Fruit fly (Drosophila melanogaster) whole organism, prepupa: Measurements from ENCODE around the gene Pvr.

Source experiments
- Blimp-1 ChIP-seq: fragments of 200-800 bp; sonication (Bioruptor generic); optimal IDR thresholded peaks from 3 replicates; lab custom pipeline; 2017; ENCODE audit warnings: missing biosample characterization, missing genetic modification characterization, mild to moderate bottlenecking, moderate library complexity, missing genetic modification reagents
- CG10631 ChIP-seq: fragments of 200-800 bp; sonication (Bioruptor generic); optimal IDR thresholded peaks from 2 replicates; lab custom pipeline; 2016; ENCODE audit warnings: missing biosample characterization, missing genetic modification characterization
- CG10669 ChIP-seq: fragments of 200-800 bp; sonication (Bioruptor generic); optimal IDR thresholded peaks from 3 replicates; lab custom pipeline; 2018; ENCODE audit warnings: missing biosample characterization, mild to moderate bottlenecking, missing genetic modification characterization, moderate library complexity
- CG11294 ChIP-seq: fragments of 200-800 bp; sonication (Bioruptor generic); IDR thresholded peaks from 2 replicates; pipeline ENCODE4 v1.3.6; 2022; ENCODE audit warnings: missing biosample characterization, missing genetic modification characterization
- CG11902 ChIP-seq: fragments of 200-800 bp; sonication (Bioruptor generic); optimal IDR thresholded peaks from 3 replicates; lab custom pipeline; 2016; ENCODE audit warnings: missing biosample characterization, missing genetic modification characterization
- CG15336 ChIP-seq: fragments of 200-800 bp; sonication (Bioruptor generic); IDR thresholded peaks from 2 replicates; pipeline ENCODE4 v1.3.6; 2022; ENCODE audit warnings: missing biosample characterization, missing genetic modification characterization
- CG1621 ChIP-seq: fragments of 200-800 bp; sonication (Bioruptor generic); optimal IDR thresholded peaks from 3 replicates; lab custom pipeline; 2018; ENCODE audit warnings: missing biosample characterization, mild to moderate bottlenecking, missing genetic modification characterization
- CG16779 ChIP-seq: fragments of 200-800 bp; sonication (Bioruptor generic); optimal IDR thresholded peaks from 3 replicates; lab custom pipeline; 2017; ENCODE audit warnings: missing biosample characterization, mild to moderate bottlenecking, missing genetic modification characterization
- CG3032 ChIP-seq: fragments of 200-800 bp; optimal IDR thresholded peaks from 2 replicates; lab custom pipeline; 2019; ENCODE audit warnings: missing biosample characterization, mild to moderate bottlenecking, missing genetic modification characterization, moderate library complexity
- CG31627 ChIP-seq: fragments of 200-800 bp; sonication (Bioruptor generic); optimal IDR thresholded peaks from 3 replicates; lab custom pipeline; 2016; ENCODE audit warnings: missing biosample characterization, missing genetic modification characterization
- CG34406 ChIP-seq: fragments of 200-800 bp; sonication (Bioruptor generic); optimal IDR thresholded peaks from 3 replicates; lab custom pipeline; 2016; ENCODE audit warnings: missing biosample characterization, missing genetic modification characterization
- CG3919 ChIP-seq: fragments of 200-800 bp; sonication (Bioruptor generic); optimal IDR thresholded peaks from 3 replicates; lab custom pipeline; 2016; ENCODE audit warnings: missing biosample characterization, missing genetic modification characterization
- CG4318 ChIP-seq: fragments of 200-800 bp; sonication (Bioruptor generic); optimal IDR thresholded peaks from 3 replicates; lab custom pipeline; 2017; ENCODE audit warnings: missing biosample characterization, mild to moderate bottlenecking, missing genetic modification characterization
- CG6163 ChIP-seq: fragments of 200-800 bp; sonication (Bioruptor generic); IDR thresholded peaks from 3 replicates; pipeline ENCODE4 v1.3.6; 2022; ENCODE audit warnings: missing biosample characterization, missing genetic modification characterization
- CG6276 ChIP-seq: fragments of 200-800 bp; sonication (Bioruptor generic); optimal IDR thresholded peaks from 2 replicates; lab custom pipeline; 2017; ENCODE audit warnings: missing biosample characterization, mild to moderate bottlenecking, missing genetic modification characterization
- CG6792 ChIP-seq: fragments of 200-800 bp; sonication (Bioruptor generic); optimal IDR thresholded peaks from 3 replicates; lab custom pipeline; 2016; ENCODE audit warnings: missing biosample characterization, missing genetic modification characterization
- CG6808 ChIP-seq: fragments of 200-800 bp; sonication (Bioruptor generic); optimal IDR thresholded peaks from 3 replicates; lab custom pipeline; 2017; ENCODE audit warnings: missing biosample characterization, missing genetic modification characterization, mild to moderate bottlenecking, moderate library complexity, missing genetic modification reagents
- CG6854 ChIP-seq: fragments of 200-800 bp; sonication (Bioruptor generic); optimal IDR thresholded peaks from 2 replicates; lab custom pipeline; 2017; ENCODE audit warnings: missing biosample characterization, mild to moderate bottlenecking, missing genetic modification characterization
- CG7368 ChIP-seq: fragments of 200-800 bp; sonication (Bioruptor generic); optimal IDR thresholded peaks from 3 replicates; lab custom pipeline; 2016; ENCODE audit warnings: missing biosample characterization, missing genetic modification characterization
- CG8119 ChIP-seq: fragments of 200-800 bp; sonication (Bioruptor generic); IDR thresholded peaks from 3 replicates; pipeline ENCODE4 v1.3.6; 2022; ENCODE audit warnings: missing biosample characterization, missing genetic modification characterization
- CG8319 ChIP-seq: fragments of 200-800 bp; sonication (Bioruptor generic); optimal IDR thresholded peaks from 3 replicates; lab custom pipeline; 2016; ENCODE audit warnings: missing biosample characterization, missing genetic modification characterization
- CG8632 ChIP-seq: fragments of 200-800 bp; sonication (Bioruptor generic); optimal IDR thresholded peaks from 3 replicates; lab custom pipeline; 2016; ENCODE audit warnings: missing biosample characterization, missing genetic modification characterization
- CG9139 ChIP-seq: fragments of 200-800 bp; sonication (Bioruptor generic); optimal IDR thresholded peaks from 3 replicates; lab custom pipeline; 2017; ENCODE audit warnings: missing biosample characterization, mild to moderate bottlenecking, missing genetic modification characterization
- Eip75B ChIP-seq: fragments of 200-800 bp; sonication (Bioruptor generic); optimal IDR thresholded peaks from 3 replicates; lab custom pipeline; 2016; ENCODE audit warnings: missing biosample characterization, missing genetic modification characterization
- Eip93F ChIP-seq: fragments of 200-800 bp; sonication (Bioruptor generic); optimal IDR thresholded peaks from 2 replicates; lab custom pipeline; 2016; ENCODE audit warnings: missing biosample characterization, mild to moderate bottlenecking, missing genetic modification characterization
- Ets96B ChIP-seq: fragments of 200-800 bp; optimal IDR thresholded peaks from 2 replicates; lab custom pipeline; 2019; ENCODE audit warnings: missing biosample characterization, mild to moderate bottlenecking, missing genetic modification characterization, moderate library complexity
- Gug ChIP-seq: fragments of 200-800 bp; sonication (Bioruptor generic); IDR thresholded peaks from 2 replicates; pipeline ENCODE4 v1.3.6; 2022; ENCODE audit warnings: missing biosample characterization, missing genetic modification characterization
- Hr39 ChIP-seq: fragments of 200-800 bp; sonication (Bioruptor generic); optimal IDR thresholded peaks from 2 replicates; lab custom pipeline; 2016; ENCODE audit warnings: missing biosample characterization, missing genetic modification characterization
- Hr4 ChIP-seq: fragments of 200-800 bp; sonication (Bioruptor generic); optimal IDR thresholded peaks from 3 replicates; lab custom pipeline; 2016; ENCODE audit warnings: missing biosample characterization, missing genetic modification characterization
- Lpt ChIP-seq: fragments of 200-800 bp; sonication (Bioruptor generic); optimal IDR thresholded peaks from 3 replicates; lab custom pipeline; 2016; ENCODE audit warnings: missing biosample characterization, missing genetic modification characterization
- Met ChIP-seq: fragments of 200-800 bp; sonication (Bioruptor generic); optimal IDR thresholded peaks from 3 replicates; lab custom pipeline; 2016; ENCODE audit warnings: missing biosample characterization, missing genetic modification characterization
- OdsH ChIP-seq: fragments of 200-800 bp; sonication (Bioruptor generic); optimal IDR thresholded peaks from 3 replicates; lab custom pipeline; 2016; ENCODE audit warnings: missing biosample characterization, missing genetic modification characterization
- Smox ChIP-seq: fragments of 200-800 bp; sonication (Bioruptor generic); optimal IDR thresholded peaks from 3 replicates; lab custom pipeline; 2016; ENCODE audit warnings: missing biosample characterization, missing genetic modification characterization
- Sox102F ChIP-seq: fragments of 200-800 bp; sonication (Bioruptor generic); optimal IDR thresholded peaks from 2 replicates; lab custom pipeline; 2016; ENCODE audit warnings: missing biosample characterization, mild to moderate bottlenecking, missing genetic modification characterization
- Sox14 ChIP-seq: fragments of 200-800 bp; sonication (Bioruptor generic); optimal IDR thresholded peaks from 3 replicates; lab custom pipeline; 2016; ENCODE audit warnings: missing biosample characterization, missing genetic modification characterization
- Sox15 ChIP-seq: fragments of 200-800 bp; sonication (Bioruptor generic); optimal IDR thresholded peaks from 3 replicates; lab custom pipeline; 2016; ENCODE audit warnings: missing biosample characterization, missing genetic modification characterization
- achi ChIP-seq: fragments of 200-800 bp; sonication (Bioruptor generic); optimal IDR thresholded peaks from 3 replicates; lab custom pipeline; 2016; ENCODE audit warnings: missing biosample characterization, missing genetic modification characterization
- dac ChIP-seq: fragments of 200-800 bp; sonication (Bioruptor generic); optimal IDR thresholded peaks from 2 replicates; lab custom pipeline; 2017; ENCODE audit warnings: missing biosample characterization, mild to moderate bottlenecking, missing genetic modification characterization
- dsx ChIP-seq: fragments of 200-800 bp; optimal IDR thresholded peaks from 3 replicates; lab custom pipeline; 2019; ENCODE audit warnings: missing biosample characterization, mild to moderate bottlenecking, missing genetic modification characterization, moderate library complexity; ENCODE audit not compliant: poor library complexity, severe bottlenecking
- eg ChIP-seq: fragments of 200-800 bp; sonication (Bioruptor generic); IDR thresholded peaks from 3 replicates; pipeline ENCODE4 v1.3.6; 2022; ENCODE audit warnings: missing biosample characterization, missing genetic modification characterization
- esn ChIP-seq: fragments of 200-800 bp; sonication (Bioruptor generic); optimal IDR thresholded peaks from 2 replicates; lab custom pipeline; 2016; ENCODE audit warnings: missing biosample characterization, mild to moderate bottlenecking, missing genetic modification characterization, moderate library complexity
- fd85E ChIP-seq: fragments of 200-800 bp; sonication (Bioruptor generic); optimal IDR thresholded peaks from 3 replicates; lab custom pipeline; 2016; ENCODE audit warnings: missing biosample characterization, missing genetic modification characterization
- fkh ChIP-seq: fragments of 200-800 bp; sonication (Bioruptor generic); optimal IDR thresholded peaks from 3 replicates; lab custom pipeline; 2017; ENCODE audit warnings: missing biosample characterization, mild to moderate bottlenecking, missing genetic modification characterization, moderate library complexity
- net ChIP-seq: fragments of 200-800 bp; sonication (Bioruptor generic); optimal IDR thresholded peaks from 3 replicates; lab custom pipeline; 2016; ENCODE audit warnings: missing biosample characterization, missing genetic modification characterization
- pdm3 ChIP-seq: fragments of 200-800 bp; sonication (Bioruptor generic); optimal IDR thresholded peaks from 3 replicates; lab custom pipeline; 2016; ENCODE audit warnings: missing biosample characterization, missing genetic modification characterization
- salr ChIP-seq, 2 experiments: fragments of 200-800 bp; sonication (Bioruptor generic); optimal IDR thresholded peaks; 3 replicates each; lab custom pipeline; 2016 to 2018; ENCODE audit warnings: missing biosample characterization in 2 of 2, missing genetic modification characterization in 2 of 2, mild to moderate bottlenecking in 1 of 2
- spab ChIP-seq: fragments of 200-800 bp; sonication (Bioruptor generic); optimal IDR thresholded peaks from 2 replicates; lab custom pipeline; 2017; ENCODE audit warnings: missing biosample characterization, mild to moderate bottlenecking, missing genetic modification characterization, missing genetic modification reagents
- ss ChIP-seq, 2 experiments: fragments of 200-800 bp; sonication (Bioruptor generic); optimal IDR thresholded peaks; 2 replicates in 1 of 2; 3 replicates in 1 of 2; lab custom pipeline; 2017 to 2018; ENCODE audit warnings: mild to moderate bottlenecking in 2 of 2, missing biosample characterization in 2 of 2, missing genetic modification characterization in 2 of 2, moderate library complexity in 1 of 2
- svp ChIP-seq: fragments of 200-800 bp; sonication (Bioruptor generic); peaks from one replicate; lab custom pipeline; 2016; ENCODE audit warnings: missing biosample characterization, missing genetic modification characterization
- topi ChIP-seq: fragments of 200-800 bp; sonication (Bioruptor generic); optimal IDR thresholded peaks from 3 replicates; lab custom pipeline; 2016; ENCODE audit warnings: missing biosample characterization, missing genetic modification characterization
- vri ChIP-seq: fragments of 200-800 bp; sonication (Bioruptor generic); optimal IDR thresholded peaks from 3 replicates; lab custom pipeline; 2016; ENCODE audit warnings: missing biosample characterization, mild to moderate bottlenecking, missing genetic modification characterization

Gene Pvr

DNA sequence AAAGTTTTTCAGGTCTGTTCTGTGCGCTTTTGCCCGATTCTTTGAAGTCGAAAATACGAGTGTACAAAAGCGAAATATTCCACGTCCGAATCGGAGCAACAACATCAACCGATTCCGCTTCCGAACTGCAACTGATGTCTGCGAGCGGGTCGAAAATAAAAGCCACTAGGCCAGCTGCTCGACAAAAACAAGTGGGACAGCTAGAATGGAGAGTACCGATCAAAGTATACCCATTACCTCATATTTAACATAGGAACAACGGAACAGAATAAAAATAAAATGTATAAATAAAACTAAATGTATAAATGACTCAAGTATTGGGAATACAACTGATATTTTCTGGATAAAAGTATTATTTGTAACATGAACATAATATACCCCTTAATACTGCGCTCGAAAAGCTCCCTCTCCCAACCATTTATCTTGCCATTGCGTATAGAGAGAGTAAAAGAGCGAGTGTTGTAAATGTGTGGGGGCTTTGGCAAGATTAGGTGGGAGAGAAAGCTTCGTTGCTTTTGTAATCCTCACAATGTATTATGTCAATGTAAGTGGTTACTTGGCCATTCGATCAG lies 34.6 kb downstream of the Pvr start, which contains the start of gene SLC5A11:
Gene SLC5A11, minus strand, starts transcription at position 137 of the 572 bp plus-strand sequence.
- TF ChIP-seq Eip75B (GFP tag; lab: Kevin White, UChicago) (peak; percentile 98), CG10631 (GFP tag; lab: Kevin White, UChicago) (peak; percentile 95), CG9139 (GFP tag; lab: Kevin White, UChicago) (peak; percentile 99), CG4318 (no peak), salr (GFP tag; optimal IDR thresholded peaks at IDR 0.05; lab: Kevin White, UChicago) (peak; percentile 92 to 99), Sox14 (GFP tag; lab: Kevin White, UChicago) (peak; percentile 99), Sox102F (GFP tag; lab: Kevin White, UChicago) (peak; percentile 94), Hr4 (GFP tag; lab: Kevin White, UChicago) (peak; percentile 87), Met (peak; percentile 98), net (GFP tag; lab: Kevin White, UChicago) (peak; percentile 100), CG8319 (GFP tag; lab: Kevin White, UChicago) (peak; percentile 96), CG6854 (GFP tag; lab: Kevin White, UChicago) (peak; percentile 98), Ets96B (tag; lab: Kevin White, UChicago) (peak; percentile 79), Sox15 (GFP tag; lab: Kevin White, UChicago) (peak; percentile 89), dac (GFP tag; lab: Kevin White, UChicago) (peak; percentile 70), topi (GFP tag; lab: Kevin White, UChicago) (peak; percentile 100), CG10669 (GFP tag; lab: Kevin White, UChicago) (peak; percentile 94), Gug (GFP tag; lab: Robert Waterston, UW) (peak; percentile 96), Smox (GFP tag; lab: Kevin White, UChicago) (peak; percentile 96), Eip93F (peak; percentile 99), CG6163 (GFP tag; lab: Robert Waterston, UW) (peak; percentile 100), fkh (GFP tag; lab: Kevin White, UChicago) (peak; percentile 98), Hr39 (GFP tag; lab: Kevin White, UChicago) (peak; percentile 86), CG8632 (GFP tag; lab: Kevin White, UChicago) (peak; percentile 92), CG1621 (tag; lab: Kevin White, UChicago) (peak; percentile 85), vri (GFP tag; lab: Kevin White, UChicago) (peak; percentile 97), CG16779 (peak; percentile 91), eg (GFP tag; lab: Robert Waterston, UW) (peak; percentile 99), CG6276 (GFP tag; lab: Kevin White, UChicago) (peak; percentile 95), pdm3 (GFP tag; lab: Kevin White, UChicago) (peak; percentile 93), CG3919 (GFP tag; lab: Kevin White, UChicago) (peak; percentile 100), CG7368 (GFP tag; lab: Kevin White, UChicago) (peak; percentile 99), fd85E (peak; percentile 96), svp (peak; percentile 100), CG31627 (peak; percentile 76), CG15336 (GFP tag; lab: Robert Waterston, UW) (peak; percentile 100), CG8119 (GFP tag; lab: Robert Waterston, UW) (peak; percentile 99), Lpt (GFP tag; lab: Kevin White, UChicago) (peak; percentile 84), CG6792 (peak; percentile 94), esn (GFP tag; lab: Kevin White, UChicago) (peak; percentile 98), CG11294 (GFP tag; lab: Robert Waterston, UW) (peak; percentile 95), spab (peak; percentile 94), dsx (GFP tag; lab: Kevin White, UChicago) (peak; percentile 99), CG34406 (GFP tag; lab: Kevin White, UChicago) (peak; percentile 97), Blimp-1 (peak; percentile 87), ss (GFP tag; optimal IDR thresholded peaks at IDR 0.05; lab: Kevin White, UChicago) (peak; percentile 99 to 100), achi (GFP tag; lab: Kevin White, UChicago) (peak; percentile 97), CG11902 (GFP tag; lab: Kevin White, UChicago) (peak; percentile 99), CG3032 (tag; lab: Kevin White, UChicago) (peak; percentile 94), CG6808 (GFP tag; lab: Kevin White, UChicago) (peak; percentile 92), OdsH (peak; percentile 97)
